Worm (Caenorhabditis elegans) whole organism, late embryonic: Measurements from ENCODE around the gene aff-1.

Source experiments
- C08G9.2 ChIP-seq: sonication (generic microtip); optimal IDR thresholded peaks from 2 replicates; lab custom pipeline; 2016; ENCODE audit warnings: mild to moderate bottlenecking, missing genetic modification characterization, moderate library complexity, missing compliant biosample characterization
- pha-4 ChIP-seq: fragments of 150-350 bp; optimal IDR thresholded peaks from 2 replicates; lab custom pipeline; 2018; ENCODE audit warnings: missing biosample characterization, missing genetic modification reagents, missing genetic modification characterization
- sox-2 ChIP-seq: fragments of 200-800 bp; sonication (Bioruptor generic); IDR thresholded peaks from 2 replicates; pipeline ENCODE4 v1.3.6; 2022; ENCODE audit warnings: missing genetic modification reagents, missing genetic modification characterization, missing compliant biosample characterization

- TF ChIP-seq pha-4 (tag; lab: Kevin White, UChicago) (no peak), sox-2 (no peak), C08G9.2 (no peak)
Measured at ce11 chrII:6882335-6882734, 18.8 kb upstream of the aff-1 start.
